Fruit fly (Drosophila melanogaster): ENCODE measurements around the gene CG16974.

dm6 chr2L:13236194-13236593, 44.4 kb upstream of the CG16974 start, which contains the start of gene Jhbp14:
- TF ChIP-seq CG8478 (optimal IDR thresholded peaks at IDR 0.05) (no peak), CTCF (optimal IDR thresholded peaks at IDR 0.05) (no peak)

All from S2 (cell line).